Worm (Caenorhabditis elegans): ENCODE data around the gene abf-4.
"Not testable (repeated sequence)": the region's sequence is repeated elsewhere in the genome, so short reads cannot be mapped to it uniquely, and the experiment has no call there.

Gene abf-4

ce11 chrV:20514483-20514882 lies 43.7 kb downstream of the abf-4 start:
- TF ChIP-seq F57C9.4 (tag; optimal IDR thresholded peaks at IDR 0.05): no peak
- TF ChIP-seq madf-6 (GFP tag; IDR thresholded peaks at IDR 0.05): no peak
- TF ChIP-seq snpc-4 (GFP tag; optimal IDR thresholded peaks at IDR 0.05): no peak
- no peak for TF ChIP-seq snpc-4 (tag; optimal IDR thresholded peaks at IDR 0.05)
- TF ChIP-seq Y53F4B.3 (GFP tag; IDR thresholded peaks at IDR 0.05): no peak
- TF ChIP-seq hlh-12 (tag; optimal IDR thresholded peaks at IDR 0.05): no peak

- not testable (repeated sequence) for TF ChIP-seq zim-3 (tag; optimal IDR thresholded peaks at IDR 0.05); attf-5 (GFP tag; optimal IDR thresholded peaks at IDR 0.05); lin-54 (GFP tag; optimal IDR thresholded peaks at IDR 0.05)
Measured at ce11 chrV:20513661-20514060, 44.5 kb downstream of the abf-4 start, which contains the start of gene Y38H6C.8. TSS of gene Y38H6C.8 (plus strand) at chrV:20513961.

ce11 chrV:20509427-20509826 lies 48.7 kb downstream of the abf-4 start:
- TF ChIP-seq ceh-40 (GFP tag; IDR thresholded peaks at IDR 0.05) (no peak), ceh-91 (GFP tag; IDR thresholded peaks at IDR 0.05) (no peak), egl-44 (GFP tag; IDR thresholded peaks at IDR 0.05) (no peak), lin-35 (GFP tag; optimal IDR thresholded peaks at IDR 0.05) (no peak), aptf-2 (GFP tag; conservative IDR thresholded peaks at IDR 0.05) (no peak), hlh-12 (tag; optimal IDR thresholded peaks at IDR 0.05) (no peak), F10E7.11 (tag; optimal IDR thresholded peaks at IDR 0.05) (no peak), zfh-2 (GFP tag; conservative IDR thresholded peaks at IDR 0.05) (peak; percentile 56; the same call in 1 of the 2 replicates), nhr-120 (GFP tag; IDR thresholded peaks at IDR 0.05) (0 out of 2 replicates have a peak, but pooled peaks have one; percentile 46)

Measured in whole organism, young adult.